Fruit fly (Drosophila melanogaster): ENCODE measurements around the gene Apc2.

The Apc2 gene

dm6 chr3R:24169362-24169761, 5.6 kb downstream of the Apc2 start, which contains the start of gene CG5510 (continued):
- peak; percentile 7 for TF ChIP-seq pfk (GFP tag; optimal IDR thresholded peaks at IDR 0.05)
- peak; percentile 12 for TF ChIP-seq Nf-YB (GFP tag; optimal IDR thresholded peaks at IDR 0.05)
- peak; percentile 7; the same call in 1 of the 2 replicates for TF ChIP-seq CG8765 (GFP tag; IDR thresholded peaks at IDR 0.05)
- TF ChIP-seq crc (GFP tag; optimal IDR thresholded peaks at IDR 0.05) = no peak
- peak; percentile 94 for TF ChIP-seq zf30C (GFP tag; optimal IDR thresholded peaks at IDR 0.05)
- TF ChIP-seq CG10431 (GFP tag; optimal IDR thresholded peaks at IDR 0.05) = no peak
- TF ChIP-seq Dad (GFP tag; optimal IDR thresholded peaks at IDR 0.05) = peak; percentile 69
- TF ChIP-seq YL-1 (GFP tag; optimal IDR thresholded peaks at IDR 0.05) = peak; percentile 86
- TF ChIP-seq fu2 (GFP tag; optimal IDR thresholded peaks at IDR 0.05) = peak; percentile 24
- TF ChIP-seq Dll (GFP tag; IDR thresholded peaks at IDR 0.05; ENCODE audit: partially characterized antibody) = peak; percentile 97
- peak; percentile 40 for TF ChIP-seq CG4854 (GFP tag; optimal IDR thresholded peaks at IDR 0.05)
- peak; percentile 59 for TF ChIP-seq sisA (GFP tag; IDR thresholded peaks at IDR 0.05)
- TF ChIP-seq CG13424 (tag; optimal IDR thresholded peaks at IDR 0.05) = peak; percentile 39
- no peak for TF ChIP-seq lbe (GFP tag; optimal IDR thresholded peaks at IDR 0.05)
- TF ChIP-seq nau (GFP tag; optimal IDR thresholded peaks at IDR 0.05) = no peak
- no peak for TF ChIP-seq exex (tag; optimal IDR thresholded peaks at IDR 0.05)
- no peak for TF ChIP-seq CG5953 (GFP tag; IDR thresholded peaks at IDR 0.05)
- no peak for TF ChIP-seq ash1 (GFP tag; optimal IDR thresholded peaks at IDR 0.05)
- TF ChIP-seq HLH4C (GFP tag; IDR thresholded peaks at IDR 0.05; ENCODE audit: partially characterized antibody) = peak; percentile 98
- peak; percentile 43 for TF ChIP-seq CG17359 (tag; optimal IDR thresholded peaks at IDR 0.05)
- 0 out of 3 replicates have a peak, but pooled peaks have one; percentile 42 for TF ChIP-seq zfh1 (GFP tag; IDR thresholded peaks at IDR 0.05)
- TF ChIP-seq nmo (GFP tag; optimal IDR thresholded peaks at IDR 0.05) = peak; percentile 76
- peak; percentile 47 for TF ChIP-seq HLH3B (GFP tag; IDR thresholded peaks at IDR 0.05)
- peak; percentile 27 for TF ChIP-seq ewg (GFP tag; optimal IDR thresholded peaks at IDR 0.05)
- peak; percentile 38; the same call in 1 of the 2 replicates for TF ChIP-seq Adf1 (GFP tag; IDR thresholded peaks at IDR 0.05)
- no peak for TF ChIP-seq fd102C (GFP tag; optimal IDR thresholded peaks at IDR 0.05)
- TF ChIP-seq CG16813 (GFP tag; IDR thresholded peaks at IDR 0.05; ENCODE audit: partially characterized antibody) = peak; percentile 98
- no peak for TF ChIP-seq CTCF (GFP tag; optimal IDR thresholded peaks at IDR 0.05)
- TF ChIP-seq Atf3 (GFP tag; optimal IDR thresholded peaks at IDR 0.05) = peak; percentile 9
- peak; percentile 61 for TF ChIP-seq Nf-YC (tag; optimal IDR thresholded peaks at IDR 0.05)
- no peak for TF ChIP-seq CG8290 (GFP tag; optimal IDR thresholded peaks at IDR 0.05)
- TF ChIP-seq CG8290 (tag; optimal IDR thresholded peaks at IDR 0.05) = peak in 1 of 2 experiments; percentile 89
- TF ChIP-seq az2 (GFP tag; optimal IDR thresholded peaks at IDR 0.05) = peak; percentile 16
- TF ChIP-seq CG2889 (GFP tag; IDR thresholded peaks at IDR 0.05) = 0 out of 3 replicates have a peak, but pooled peaks have one; percentile 32
- peak; percentile 1 for TF ChIP-seq fd3F (GFP tag; optimal IDR thresholded peaks at IDR 0.05)
- peak; percentile 65 for TF ChIP-seq CG32532 (GFP tag; IDR thresholded peaks at IDR 0.05)
- TF ChIP-seq CG4360 (GFP tag; IDR thresholded peaks at IDR 0.05) = no peak
- peak; percentile 4 for TF ChIP-seq ERR (GFP tag; optimal IDR thresholded peaks at IDR 0.05)
- TF ChIP-seq Med (GFP tag) = peak; percentile 97
- no peak for TF ChIP-seq kni (GFP tag; optimal IDR thresholded peaks at IDR 0.05)
- TF ChIP-seq CG18262 (tag; optimal IDR thresholded peaks at IDR 0.05) = no peak
- TF ChIP-seq CG9215 (GFP tag; IDR thresholded peaks at IDR 0.05) = peak; percentile 34; the same call in 1 of the 2 replicates
- TF ChIP-seq ab (GFP tag; optimal IDR thresholded peaks at IDR 0.05) = peak; percentile 16
- peak; percentile 57 for TF ChIP-seq CG9797 (GFP tag; optimal IDR thresholded peaks at IDR 0.05)
- TF ChIP-seq CG7987 (GFP tag; optimal IDR thresholded peaks at IDR 0.05) = peak; percentile 48
- TF ChIP-seq CG1832 (GFP tag; optimal IDR thresholded peaks at IDR 0.05) = no peak
- TF ChIP-seq CG2116 (GFP tag; optimal IDR thresholded peaks at IDR 0.05) = peak; percentile 94
- peak; percentile 20 for TF ChIP-seq CG1602 (GFP tag; optimal IDR thresholded peaks at IDR 0.05)
- TF ChIP-seq CG8924 (tag; optimal IDR thresholded peaks at IDR 0.05) = peak; percentile 2
- TF ChIP-seq CG6791 (GFP tag; IDR thresholded peaks at IDR 0.05; ENCODE audit: partially characterized antibody) = peak; percentile 99
- TF ChIP-seq Chrac-16 (GFP tag; optimal IDR thresholded peaks at IDR 0.05) = peak; percentile 38

All from whole organism, embryonic.